Worm (Caenorhabditis elegans) whole organism, mixed stage, embryonic: ENCODE results near the gene hlh-15.

Experiments used
- bed-3 ChIP-seq: fragments of 200-800 bp; sonication (Bioruptor generic); optimal IDR thresholded peaks from 3 replicates; lab custom pipeline; 2018; ENCODE audit warnings: mild to moderate bottlenecking, missing genetic modification characterization, moderate library complexity, missing compliant biosample characterization
- blmp-1 ChIP-seq: fragments of 150-350 bp; optimal IDR thresholded peaks from 2 replicates; lab custom pipeline; 2014; ENCODE audit warnings: missing biosample characterization, missing genetic modification characterization
- ceh-39 ChIP-seq: fragments of 150-350 bp; optimal IDR thresholded peaks from 2 replicates; lab custom pipeline; 2014; ENCODE audit warnings: missing biosample characterization, missing genetic modification characterization
- ceh-43 ChIP-seq: fragments of 200-800 bp; sonication (Bioruptor generic); optimal IDR thresholded peaks from 2 replicates; lab custom pipeline; 2018; ENCODE audit warnings: mild to moderate bottlenecking, missing genetic modification characterization, moderate library complexity, missing compliant biosample characterization
- ces-1 ChIP-seq: fragments of 150-350 bp; optimal IDR thresholded peaks from 2 replicates; lab custom pipeline; 2014; ENCODE audit warnings: missing biosample characterization, missing genetic modification reagents, missing genetic modification characterization
- cnd-1 ChIP-seq: fragments of 200-800 bp; sonication (Bioruptor generic); optimal IDR thresholded peaks from 2 replicates; lab custom pipeline; 2018; ENCODE audit warnings: mild to moderate bottlenecking, missing genetic modification characterization, missing compliant biosample characterization
- drap-1 ChIP-seq: fragments of 200-800 bp; sonication (Bioruptor generic); optimal IDR thresholded peaks from 3 replicates; lab custom pipeline; 2018; ENCODE audit warnings: mild to moderate bottlenecking, missing genetic modification characterization, missing compliant biosample characterization
- elt-1 ChIP-seq: sonication (generic microtip); optimal IDR thresholded peaks from 2 replicates; lab custom pipeline; 2017; ENCODE audit warnings: missing genetic modification characterization, mild to moderate bottlenecking, missing compliant biosample characterization, antibody characterized with exemption, moderate library complexity, borderline replicate concordance; ENCODE audit not compliant: insufficient read depth
- elt-3 ChIP-seq: fragments of 150-350 bp; optimal IDR thresholded peaks from 2 replicates; lab custom pipeline; 2014; ENCODE audit warnings: missing biosample characterization, missing genetic modification characterization
- flh-1 ChIP-seq: fragments of 200-800 bp; sonication (Bioruptor generic); optimal IDR thresholded peaks from 2 replicates; lab custom pipeline; 2018; ENCODE audit warnings: mild to moderate bottlenecking, missing genetic modification characterization, moderate library complexity, missing compliant biosample characterization
- ham-2 ChIP-seq: fragments of 200-800 bp; sonication (Bioruptor generic); optimal IDR thresholded peaks from 2 replicates; lab custom pipeline; 2018; ENCODE audit warnings: mild to moderate bottlenecking, missing genetic modification characterization, missing compliant biosample characterization
- hlh-1 ChIP-seq: fragments of 150-350 bp; optimal IDR thresholded peaks from 2 replicates; lab custom pipeline; 2014; ENCODE audit warnings: missing biosample characterization, missing genetic modification reagents, missing genetic modification characterization
- lin-13 ChIP-seq: fragments of 150-350 bp; optimal IDR thresholded peaks from 2 replicates; lab custom pipeline; 2014; ENCODE audit warnings: missing biosample characterization, missing genetic modification characterization
- lin-32 ChIP-seq: fragments of 200-800 bp; sonication (Bioruptor generic); optimal IDR thresholded peaks from 2 replicates; lab custom pipeline; 2018; ENCODE audit warnings: mild to moderate bottlenecking, missing genetic modification characterization, missing compliant biosample characterization
- lsy-2 ChIP-seq: fragments of 150-350 bp; optimal IDR thresholded peaks from 2 replicates; lab custom pipeline; 2014; ENCODE audit warnings: missing biosample characterization, missing genetic modification characterization
- mls-2 ChIP-seq: sonication (generic microtip); optimal IDR thresholded peaks from 2 replicates; lab custom pipeline; 2016; ENCODE audit warnings: mild to moderate bottlenecking, missing genetic modification characterization, moderate library complexity, missing compliant biosample characterization
- nhr-237 ChIP-seq: fragments of 150-350 bp; optimal IDR thresholded peaks from 2 replicates; lab custom pipeline; 2014; ENCODE audit warnings: missing biosample characterization, missing genetic modification characterization
- nhr-28 ChIP-seq: fragments of 150-350 bp; optimal IDR thresholded peaks from 2 replicates; lab custom pipeline; 2014; ENCODE audit warnings: missing biosample characterization, missing genetic modification characterization
- nhr-76 ChIP-seq: sonication (generic microtip); optimal IDR thresholded peaks from 2 replicates; lab custom pipeline; 2017; ENCODE audit warnings: missing biosample characterization, missing genetic modification characterization
- pha-4 ChIP-seq: fragments of 150-350 bp; optimal IDR thresholded peaks from 2 replicates; lab custom pipeline; 2018; ENCODE audit warnings: missing biosample characterization, missing genetic modification reagents, missing genetic modification characterization
- sem-2 ChIP-seq: fragments of 200-800 bp; sonication (Bioruptor generic); optimal IDR thresholded peaks from 2 replicates; lab custom pipeline; 2018; ENCODE audit warnings: mild to moderate bottlenecking, missing genetic modification characterization, missing compliant biosample characterization
- sptf-1 ChIP-seq: sonication (generic microtip); optimal IDR thresholded peaks from 2 replicates; lab custom pipeline; 2017; ENCODE audit warnings: mild to moderate bottlenecking, missing genetic modification characterization, moderate library complexity, missing compliant biosample characterization
- unc-120 ChIP-seq: sonication (generic microtip); optimal IDR thresholded peaks from 2 replicates; lab custom pipeline; 2017; ENCODE audit warnings: missing genetic modification characterization, missing compliant biosample characterization; ENCODE audit not compliant: poor library complexity, severe bottlenecking
- unc-39 ChIP-seq: fragments of 150-350 bp; optimal IDR thresholded peaks from 2 replicates; lab custom pipeline; 2014; ENCODE audit warnings: missing biosample characterization, missing genetic modification characterization
- unc-62 ChIP-seq: fragments of 150-350 bp; optimal IDR thresholded peaks from 2 replicates; lab custom pipeline; 2014; ENCODE audit warnings: missing biosample characterization, missing genetic modification reagents, missing genetic modification characterization
- zip-8 ChIP-seq: fragments of 150-350 bp; optimal IDR thresholded peaks from 2 replicates; lab custom pipeline; 2014; ENCODE audit warnings: missing biosample characterization, missing genetic modification characterization
- ztf-11 ChIP-seq: fragments of 150-350 bp; optimal IDR thresholded peaks from 2 replicates; lab custom pipeline; 2014; ENCODE audit warnings: missing biosample characterization, missing genetic modification characterization

hlh-15 gene

DNA sequence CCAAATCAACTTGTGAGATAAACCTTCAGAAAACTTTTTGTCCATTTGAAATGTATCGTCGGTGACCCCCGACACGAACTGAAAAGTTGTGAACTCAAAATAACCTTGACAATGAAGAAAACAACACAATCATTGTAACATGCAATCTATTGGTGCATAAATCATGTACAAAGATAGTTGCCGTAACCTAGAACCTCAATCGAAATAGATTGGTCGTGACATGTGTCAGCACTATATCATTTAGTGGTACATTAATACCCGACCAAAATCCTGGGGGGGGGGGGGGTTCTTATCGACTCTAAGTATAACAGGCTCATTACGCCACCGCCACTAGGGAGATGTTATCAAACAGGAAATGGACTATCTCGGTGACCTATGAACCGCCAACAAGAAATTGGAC is 13.8 kb upstream of the hlh-15 start:
- TF ChIP-seq elt-1 (tag; lab: Kevin White, UChicago) (peak; percentile 30), unc-62 (GFP tag; lab: Kevin White, UChicago) (peak; percentile 54), lsy-2 (no peak), ceh-39 (no peak), nhr-28 (tag; lab: Kevin White, UChicago) (no peak)

- TF ChIP-seq zip-8 (tag; lab: Kevin White, UChicago) (no peak), pha-4 (tag; lab: Kevin White, UChicago) (peak; percentile 4), ceh-43 (GFP tag; lab: Kevin White, UChicago) (no peak), flh-1 (GFP tag; lab: Kevin White, UChicago) (no peak)
Observed at ce11 chrX:2425284-2425683, 12.1 kb upstream of the hlh-15 start.

- TF ChIP-seq lin-32, result no peak
- TF ChIP-seq cnd-1 (tag; lab: Kevin White, UChicago), result no peak
- TF ChIP-seq elt-1 (tag; lab: Kevin White, UChicago), result no peak
- no peak for TF ChIP-seq nhr-28 (tag; lab: Kevin White, UChicago)
- TF ChIP-seq ham-2 (GFP tag; lab: Kevin White, UChicago), result no peak
- no peak for TF ChIP-seq unc-39
- no peak for TF ChIP-seq ceh-43 (GFP tag; lab: Kevin White, UChicago)
- no peak for TF ChIP-seq lsy-2
- no peak for TF ChIP-seq unc-62 (GFP tag; lab: Kevin White, UChicago)
- TF ChIP-seq nhr-76 (tag; lab: Kevin White, UChicago), result no peak
- TF ChIP-seq zip-8 (tag; lab: Kevin White, UChicago), result no peak
- no peak for TF ChIP-seq lin-13
Observed at ce11 chrX:2422123-2422522, 8.9 kb upstream of the hlh-15 start.

DNA sequence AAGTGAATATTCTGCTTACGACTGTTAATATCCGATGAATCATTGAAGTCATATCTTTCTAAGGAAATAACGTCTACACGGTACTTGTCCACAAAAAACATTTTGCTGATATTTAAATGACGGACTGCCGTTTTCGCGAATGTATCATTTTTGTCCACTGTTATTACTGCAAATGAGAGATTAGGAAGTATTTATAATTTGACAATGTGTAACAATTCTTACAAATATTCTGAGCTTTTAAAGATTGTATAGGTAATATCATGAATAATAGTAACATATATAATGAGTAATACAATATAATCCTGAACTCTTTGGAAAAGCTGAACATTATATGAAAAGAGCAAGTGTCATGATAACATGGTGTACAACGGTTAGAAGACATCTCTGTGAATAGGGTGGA is 6.6 kb upstream of the hlh-15 start, which contains the start of gene glr-7:
glr-7 (minus strand) TSS at position 101 of the 400 bp plus-strand sequence.
- TF ChIP-seq nhr-237 (tag; lab: Kevin White, UChicago), result no peak
- TF ChIP-seq drap-1 (GFP tag; lab: Kevin White, UChicago), result no peak
- TF ChIP-seq pha-4 (tag; lab: Kevin White, UChicago), result no peak
- no peak for TF ChIP-seq lin-13
- no peak for TF ChIP-seq nhr-76 (tag; lab: Kevin White, UChicago)

ce11 chrX:2410978-2411377 is 2.2 kb downstream of the hlh-15 start:
- TF ChIP-seq ham-2 (GFP tag; lab: Kevin White, UChicago) (no peak), pha-4 (tag; lab: Kevin White, UChicago) (no peak), elt-3 (no peak), ces-1 (GFP tag; lab: Kevin White, UChicago) (no peak), lin-32 (no peak), lin-13 (no peak), ceh-43 (GFP tag; lab: Kevin White, UChicago) (no peak), mls-2 (tag; lab: Kevin White, UChicago) (no peak), sptf-1 (no peak), bed-3 (GFP tag; lab: Kevin White, UChicago) (no peak), unc-62 (GFP tag; lab: Kevin White, UChicago) (no peak), zip-8 (tag; lab: Kevin White, UChicago) (no peak)

DNA sequence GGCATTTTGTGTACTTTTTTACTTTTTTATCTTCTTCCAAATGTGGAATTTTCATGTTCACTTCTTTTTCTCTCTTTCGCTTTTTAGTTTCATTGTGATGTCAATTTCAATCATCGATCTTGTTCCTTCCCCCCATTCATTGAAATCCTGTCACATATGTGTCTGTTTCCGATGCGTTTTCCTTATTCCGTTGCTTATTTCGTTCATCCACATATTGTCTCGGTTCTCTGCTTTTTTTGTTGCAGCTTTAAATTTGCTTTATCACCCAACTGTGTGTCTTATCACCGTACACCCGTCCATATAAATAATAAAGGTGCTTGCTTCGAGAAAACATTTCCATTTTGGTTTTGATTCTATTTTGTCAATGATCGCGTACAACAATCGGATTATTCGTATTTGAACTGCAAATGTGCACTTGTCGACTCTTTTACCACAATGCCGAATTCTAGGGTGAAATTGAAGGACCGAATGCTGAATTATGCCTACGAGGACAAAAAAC is 3.9 kb downstream of the hlh-15 start, which contains the start of the genes C43H6.12 and trpp-12:
C43H6.12 (plus strand) TSS at position 365 of the 499 bp plus-strand sequence.
trpp-12 (plus strand) TSS at position 449 of the 499 bp plus-strand sequence.
- TF ChIP-seq lin-32, result no peak
- no peak for TF ChIP-seq sem-2 (GFP tag; lab: Kevin White, UChicago)
- TF ChIP-seq elt-3, result no peak
- TF ChIP-seq ztf-11 (tag; lab: Kevin White, UChicago), result no peak
- no peak for TF ChIP-seq nhr-28 (tag; lab: Kevin White, UChicago)
- TF ChIP-seq ham-2 (GFP tag; lab: Kevin White, UChicago), result no peak
- TF ChIP-seq unc-62 (GFP tag; lab: Kevin White, UChicago), result no peak
- no peak for TF ChIP-seq lin-13
- TF ChIP-seq hlh-1 (tag; lab: Kevin White, UChicago), result no peak
- no peak for TF ChIP-seq bed-3 (GFP tag; lab: Kevin White, UChicago)

DNA sequence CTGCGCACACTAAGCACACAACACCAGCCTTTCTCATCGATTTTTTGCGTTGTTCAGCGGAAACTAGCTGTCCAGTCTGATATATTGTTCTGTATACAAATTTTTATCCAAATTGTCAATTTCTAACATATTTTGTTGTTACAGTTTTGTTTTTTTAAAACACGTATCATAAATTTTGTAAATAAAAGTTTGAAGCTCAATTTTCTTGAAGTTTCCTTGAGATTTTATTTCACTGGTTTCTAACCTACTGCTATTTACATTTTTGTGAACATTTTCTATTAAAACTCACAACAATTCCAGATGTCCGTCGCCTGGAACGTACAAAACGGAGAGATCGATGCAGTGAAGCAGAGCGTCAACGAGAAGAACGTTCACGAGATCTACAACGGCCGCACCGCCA is 6.0 kb downstream of the hlh-15 start, which contains the start of gene mtpn-1:
mtpn-1 (plus strand) TSS at position 301 of the 400 bp plus-strand sequence.
- TF ChIP-seq ztf-11 (tag; lab: Kevin White, UChicago) (no peak), lin-13 (no peak), mls-2 (tag; lab: Kevin White, UChicago) (no peak), cnd-1 (tag; lab: Kevin White, UChicago) (no peak), blmp-1 (tag; lab: Kevin White, UChicago) (no peak), unc-120 (tag; lab: Kevin White, UChicago) (no peak), hlh-1 (tag; lab: Kevin White, UChicago) (no peak), bed-3 (GFP tag; lab: Kevin White, UChicago) (no peak), elt-3 (no peak)
